Fruit fly (Drosophila melanogaster): ENCODE data around the gene CG15468.

Gene CG15468

dm6 chrX:4943505-4943904 lies 17.4 kb downstream of the CG15468 start:
- TF ChIP-seq rgr (GFP tag; optimal IDR thresholded peaks at IDR 0.05) (no peak), HLH106 (tag; optimal IDR thresholded peaks at IDR 0.05) (no peak), jim (GFP tag; optimal IDR thresholded peaks at IDR 0.05) (no peak), Myc (optimal IDR thresholded peaks at IDR 0.05) (no peak), GATAd (GFP tag; optimal IDR thresholded peaks at IDR 0.05) (no peak), dsf (GFP tag; optimal IDR thresholded peaks at IDR 0.05; ENCODE audit: borderline replicate concordance) (no peak), Hr83 (GFP tag; optimal IDR thresholded peaks at IDR 0.05; ENCODE audit: poor library complexity, severe bottlenecking) (no peak), Hnf4 (GFP tag; optimal IDR thresholded peaks at IDR 0.05) (no peak), sage (GFP tag; optimal IDR thresholded peaks at IDR 0.05) (no peak), OdsH (GFP tag; optimal IDR thresholded peaks at IDR 0.05) (no peak), sv (GFP tag; optimal IDR thresholded peaks at IDR 0.05) (no peak)

- TF ChIP-seq psq (GFP tag; optimal IDR thresholded peaks at IDR 0.05) (no peak), N (GFP tag; optimal IDR thresholded peaks at IDR 0.05) (no peak), Mio (GFP tag; optimal IDR thresholded peaks at IDR 0.05) (no peak), ey (GFP tag; optimal IDR thresholded peaks at IDR 0.05) (no peak), Hnf4 (GFP tag; optimal IDR thresholded peaks at IDR 0.05) (no peak), sv (GFP tag; optimal IDR thresholded peaks at IDR 0.05) (no peak), OdsH (GFP tag; optimal IDR thresholded peaks at IDR 0.05) (no peak), CG32264 (GFP tag; optimal IDR thresholded peaks at IDR 0.05) (no peak)
Measured at dm6 chrX:4941512-4941911, 19.4 kb downstream of the CG15468 start.

- TF ChIP-seq dl (GFP tag; optimal IDR thresholded peaks at IDR 0.05; ENCODE audit: insufficient read depth in 1 of 2, partially characterized antibody in 2 of 2) = no peak
- TF ChIP-seq OdsH (GFP tag; optimal IDR thresholded peaks at IDR 0.05) = no peak
- TF ChIP-seq Myc (optimal IDR thresholded peaks at IDR 0.05) = no peak
- TF ChIP-seq sv (GFP tag; optimal IDR thresholded peaks at IDR 0.05) = no peak
- TF ChIP-seq Abd-B (GFP tag; optimal IDR thresholded peaks at IDR 0.05) = no peak
- TF ChIP-seq psq (GFP tag; optimal IDR thresholded peaks at IDR 0.05) = no peak
- TF ChIP-seq fru (GFP tag; optimal IDR thresholded peaks at IDR 0.05) = no peak
- TF ChIP-seq Dfd (GFP tag; optimal IDR thresholded peaks at IDR 0.05) = no peak
- TF ChIP-seq Vsx2 (GFP tag; optimal IDR thresholded peaks at IDR 0.05; ENCODE audit: partially characterized antibody) = no peak
- no peak for TF ChIP-seq GATAd (GFP tag; optimal IDR thresholded peaks at IDR 0.05)
- no peak for TF ChIP-seq tai (GFP tag; optimal IDR thresholded peaks at IDR 0.05)
- no peak for TF ChIP-seq jim (GFP tag; optimal IDR thresholded peaks at IDR 0.05)
- TF ChIP-seq sage (GFP tag; optimal IDR thresholded peaks at IDR 0.05) = no peak
- no peak for TF ChIP-seq CG9705 (GFP tag; optimal IDR thresholded peaks at IDR 0.05)
- TF ChIP-seq pan (optimal IDR thresholded peaks at IDR 0.05) = no peak
Measured at dm6 chrX:4940527-4940926, 20.4 kb downstream of the CG15468 start.

- TF ChIP-seq GATAd (GFP tag; optimal IDR thresholded peaks at IDR 0.05) (peak; percentile 42), jim (GFP tag; optimal IDR thresholded peaks at IDR 0.05) (no peak), rgr (GFP tag; optimal IDR thresholded peaks at IDR 0.05) (peak; percentile 83), lola (GFP tag; optimal IDR thresholded peaks at IDR 0.05) (no peak), sage (GFP tag; optimal IDR thresholded peaks at IDR 0.05) (peak; percentile 67), h (GFP tag; optimal IDR thresholded peaks at IDR 0.05) (peak; percentile 88), Dif (GFP tag; optimal IDR thresholded peaks at IDR 0.05; ENCODE audit: partially characterized antibody) (no peak), Jra (GFP tag; optimal IDR thresholded peaks at IDR 0.05) (peak; percentile 77), pan (optimal IDR thresholded peaks at IDR 0.05) (no peak), CG32264 (GFP tag; optimal IDR thresholded peaks at IDR 0.05) (peak; percentile 61), CG9705 (GFP tag; optimal IDR thresholded peaks at IDR 0.05) (peak; percentile 86), OdsH (GFP tag; optimal IDR thresholded peaks at IDR 0.05) (peak; percentile 83), psq (GFP tag; optimal IDR thresholded peaks at IDR 0.05) (peak; percentile 62), Hnf4 (GFP tag; optimal IDR thresholded peaks at IDR 0.05) (peak; percentile 88), tai (GFP tag; optimal IDR thresholded peaks at IDR 0.05) (peak; percentile 84), brk (GFP tag; optimal IDR thresholded peaks at IDR 0.05) (peak; percentile 73), Abd-B (GFP tag; optimal IDR thresholded peaks at IDR 0.05) (no peak), usp (GFP tag; optimal IDR thresholded peaks at IDR 0.05) (no peak), Hr78 (GFP tag; optimal IDR thresholded peaks at IDR 0.05) (no peak), Myc (optimal IDR thresholded peaks at IDR 0.05) (no peak), Rel (GFP tag; optimal IDR thresholded peaks at IDR 0.05) (no peak), Rel (tag; optimal IDR thresholded peaks at IDR 0.05) (peak; percentile 50), br (GFP tag; optimal IDR thresholded peaks at IDR 0.05) (peak; percentile 86), Hr83 (GFP tag; optimal IDR thresholded peaks at IDR 0.05; ENCODE audit: poor library complexity, severe bottlenecking) (peak; percentile 82), dmrt93B (GFP tag; optimal IDR thresholded peaks at IDR 0.05) (peak; percentile 86), Dfd (GFP tag; optimal IDR thresholded peaks at IDR 0.05) (no peak), CrebA (GFP tag; optimal IDR thresholded peaks at IDR 0.05; ENCODE audit: borderline replicate concordance) (no peak), Mio (GFP tag; optimal IDR thresholded peaks at IDR 0.05) (peak; percentile 27), woc (GFP tag; optimal IDR thresholded peaks at IDR 0.05) (peak; percentile 77), ey (GFP tag; optimal IDR thresholded peaks at IDR 0.05) (peak; percentile 88), sv (GFP tag; optimal IDR thresholded peaks at IDR 0.05) (peak; percentile 95), Sp1 (GFP tag; optimal IDR thresholded peaks at IDR 0.05) (peak; percentile 82), HLH106 (tag; optimal IDR thresholded peaks at IDR 0.05) (peak; percentile 88), N (GFP tag; optimal IDR thresholded peaks at IDR 0.05) (no peak), foxo (GFP tag; optimal IDR thresholded peaks at IDR 0.05) (peak in 1 of 2 experiments; percentile 92), Vsx2 (GFP tag; optimal IDR thresholded peaks at IDR 0.05; ENCODE audit: partially characterized antibody) (no peak), dl (GFP tag; optimal IDR thresholded peaks at IDR 0.05; ENCODE audit: insufficient read depth in 1 of 2, partially characterized antibody in 2 of 2) (no peak), dsf (GFP tag; optimal IDR thresholded peaks at IDR 0.05; ENCODE audit: borderline replicate concordance) (peak; percentile 8)
Measured at dm6 chrX:4939788-4940441, 21.0 kb downstream of the CG15468 start.

Data from whole organism, wandering third instar larva.